Worm (Caenorhabditis elegans): ENCODE data around the gene F28A10.4.

The F28A10.4 gene

DNA sequence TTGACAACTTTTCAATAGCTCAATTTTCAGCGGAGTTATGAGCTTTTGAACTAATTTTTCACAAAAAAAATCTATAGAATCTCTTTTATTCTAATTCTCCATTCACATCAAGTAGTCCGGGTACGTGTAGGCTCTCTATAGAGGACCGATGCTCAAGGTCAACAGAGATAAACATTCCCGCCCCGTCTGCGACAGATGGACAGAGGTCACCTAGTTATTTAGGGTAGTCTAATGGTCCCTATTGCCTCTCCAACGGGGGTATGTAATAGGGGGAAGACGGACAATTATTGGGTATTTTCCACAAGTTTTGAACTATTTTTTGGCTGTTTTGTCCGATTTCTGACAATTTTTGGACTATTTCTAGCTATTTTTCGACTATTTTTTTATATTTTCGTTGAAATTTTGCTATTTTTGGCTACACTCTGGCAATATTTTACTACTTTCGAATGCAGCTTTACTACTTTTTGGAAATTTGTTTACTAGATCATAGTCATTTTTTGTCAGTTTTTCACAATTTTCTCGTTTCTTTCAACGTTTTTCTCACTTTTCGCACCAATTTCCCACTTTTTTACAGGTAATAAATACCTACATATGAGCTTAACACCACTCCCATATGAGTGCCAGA is 24.3 kb downstream of the F28A10.4 start, which contains the start of gene fbxc-51:
Gene fbxc-51 (plus strand): TSS at position 575 of the 625 bp plus-strand sequence.
- no peak for TF ChIP-seq ama-1 (optimal IDR thresholded peaks at IDR 0.05)
- no peak for TF ChIP-seq F13H6.1 (tag; optimal IDR thresholded peaks at IDR 0.05)
- TF ChIP-seq unc-62 (GFP tag; optimal IDR thresholded peaks at IDR 0.05), result no peak
- no peak for TF ChIP-seq ztf-1 (GFP tag; conservative IDR thresholded peaks at IDR 0.05)
- TF ChIP-seq ceh-82 (tag; optimal IDR thresholded peaks at IDR 0.05), result no peak
- TF ChIP-seq mdl-1 (tag; optimal IDR thresholded peaks at IDR 0.05), result no peak
- TF ChIP-seq dmd-4 (tag; optimal IDR thresholded peaks at IDR 0.05), result no peak

DNA sequence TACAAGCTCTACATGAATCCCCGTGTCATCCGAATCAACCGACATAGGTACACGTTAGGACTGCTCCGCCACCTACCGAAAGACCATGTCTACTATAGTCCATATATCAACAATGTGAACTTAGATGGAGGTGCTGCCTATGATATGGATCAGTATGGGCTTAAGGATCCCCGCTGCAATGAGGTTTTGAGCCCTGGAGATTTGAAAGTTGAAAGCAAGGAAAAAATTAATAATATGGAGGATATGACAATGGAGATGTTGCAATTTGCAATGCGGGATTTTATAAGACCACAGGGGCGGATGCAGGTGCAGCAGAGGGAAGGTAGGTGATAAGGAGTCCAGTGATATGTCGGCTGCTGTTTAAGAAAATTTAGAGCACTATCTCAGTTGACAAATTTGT is 25.2 kb downstream of the F28A10.4 start:
- no peak for TF ChIP-seq R02D3.7 (tag; optimal IDR thresholded peaks at IDR 0.05)
- no peak for TF ChIP-seq C34F6.9 (tag; optimal IDR thresholded peaks at IDR 0.05)
- no peak for TF ChIP-seq ceh-82 (tag; optimal IDR thresholded peaks at IDR 0.05)
- no peak for TF ChIP-seq mbf-1 (tag; optimal IDR thresholded peaks at IDR 0.05)
- TF ChIP-seq fos-1 (tag; optimal IDR thresholded peaks at IDR 0.05), result no peak
- no peak for TF ChIP-seq unc-62 (GFP tag; optimal IDR thresholded peaks at IDR 0.05)
- no peak for TF ChIP-seq nhr-6 (tag; optimal IDR thresholded peaks at IDR 0.05)
- no peak for TF ChIP-seq elt-1 (tag; optimal IDR thresholded peaks at IDR 0.05)
- no peak for TF ChIP-seq ztf-4 (tag; optimal IDR thresholded peaks at IDR 0.05)
- TF ChIP-seq ceh-16 (tag; optimal IDR thresholded peaks at IDR 0.05), result no peak
- no peak for TF ChIP-seq lsy-2 (tag; optimal IDR thresholded peaks at IDR 0.05)
- no peak for TF ChIP-seq snpc-4 (tag; optimal IDR thresholded peaks at IDR 0.05)
- TF ChIP-seq ZK546.5 (tag; optimal IDR thresholded peaks at IDR 0.05), result no peak
- no peak for TF ChIP-seq nhr-12 (tag; optimal IDR thresholded peaks at IDR 0.05)
- TF ChIP-seq unc-55 (GFP tag; optimal IDR thresholded peaks at IDR 0.05), result no peak
- TF ChIP-seq skn-1 (tag; optimal IDR thresholded peaks at IDR 0.05), result no peak

DNA sequence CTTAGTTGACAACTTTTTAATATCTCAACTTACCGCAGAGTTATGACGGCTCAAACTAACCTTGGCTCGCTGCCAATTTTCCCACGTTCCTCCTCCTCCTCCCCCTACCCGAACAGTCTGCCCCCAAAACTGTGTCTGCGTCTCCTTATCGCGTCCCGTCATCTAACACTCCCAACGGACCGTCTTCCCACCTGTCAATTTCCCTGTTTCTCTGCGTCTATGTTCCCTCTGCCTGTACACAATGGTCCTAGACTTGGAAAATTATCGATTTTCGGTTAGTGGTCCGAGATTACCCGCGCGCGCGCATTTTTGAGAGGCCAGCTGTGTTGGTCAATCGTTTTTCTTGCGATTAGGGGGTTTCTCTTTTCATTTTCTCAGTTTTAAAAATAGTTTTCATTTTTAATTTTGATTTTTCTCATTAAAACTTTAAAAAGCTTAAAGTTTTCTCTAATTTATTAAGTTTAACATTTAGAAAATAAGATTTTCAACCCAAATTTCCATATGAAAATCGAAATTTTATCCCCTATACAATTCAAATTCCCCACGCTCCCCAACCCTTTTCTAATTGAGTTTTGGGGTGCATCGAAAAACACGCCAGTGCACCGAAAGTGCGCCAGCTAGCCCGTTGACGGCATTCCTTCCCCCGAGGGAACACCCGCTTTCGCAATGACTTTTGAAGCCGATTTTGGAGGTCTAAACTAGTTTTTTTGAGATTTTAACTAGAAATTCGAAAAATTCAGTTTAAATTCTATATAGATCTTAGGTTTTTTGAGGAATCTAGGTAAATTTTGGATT is 29.1 kb downstream of the F28A10.4 start, which contains the start of gene alg-2:
Gene alg-2 (plus strand): TSS at position 220 of the 795 bp plus-strand sequence.
- no peak for TF ChIP-seq Y55F3AM.14 (GFP tag; optimal IDR thresholded peaks at IDR 0.05)
- TF ChIP-seq mab-5 (tag; optimal IDR thresholded peaks at IDR 0.05), result peak; percentile 36
- no peak for TF ChIP-seq unc-62 (GFP tag; optimal IDR thresholded peaks at IDR 0.05)
- no peak for TF ChIP-seq ztf-11 (tag; optimal IDR thresholded peaks at IDR 0.05)
- TF ChIP-seq ztf-4 (tag; optimal IDR thresholded peaks at IDR 0.05), result no peak
- TF ChIP-seq F13H6.1 (tag; optimal IDR thresholded peaks at IDR 0.05), result peak; percentile 26
- no peak for TF ChIP-seq nhr-12 (tag; optimal IDR thresholded peaks at IDR 0.05)
- peak; percentile 31 for TF ChIP-seq zag-1 (tag; optimal IDR thresholded peaks at IDR 0.05)
- peak; percentile 31 for TF ChIP-seq gmeb-1 (tag; optimal IDR thresholded peaks at IDR 0.05)
- TF ChIP-seq lin-39 (tag; optimal IDR thresholded peaks at IDR 0.05), result no peak
- no peak for TF ChIP-seq elt-3 (tag; optimal IDR thresholded peaks at IDR 0.05)
- TF ChIP-seq lsy-2 (tag; optimal IDR thresholded peaks at IDR 0.05), result peak in 1 of 2 experiments; percentile 67
- TF ChIP-seq ztf-1 (GFP tag; conservative IDR thresholded peaks at IDR 0.05), result no peak
- TF ChIP-seq fos-1 (tag; optimal IDR thresholded peaks at IDR 0.05), result peak; percentile 29
- peak; percentile 15 for TF ChIP-seq sem-4 (tag; optimal IDR thresholded peaks at IDR 0.05)
- no peak for TF ChIP-seq ceh-82 (tag; optimal IDR thresholded peaks at IDR 0.05)
- peak; percentile 44 for TF ChIP-seq crh-2 (tag; optimal IDR thresholded peaks at IDR 0.05)
- TF ChIP-seq ama-1 (optimal IDR thresholded peaks at IDR 0.05), result no peak
- TF ChIP-seq elt-1 (tag; optimal IDR thresholded peaks at IDR 0.05), result no peak
- TF ChIP-seq lin-11 (tag; optimal IDR thresholded peaks at IDR 0.05), result no peak
- no peak for TF ChIP-seq ZK546.5 (tag; optimal IDR thresholded peaks at IDR 0.05)
- peak; percentile 23 for TF ChIP-seq nhr-129 (tag; optimal IDR thresholded peaks at IDR 0.05)
- peak; percentile 52 for TF ChIP-seq C34F6.9 (tag; optimal IDR thresholded peaks at IDR 0.05)
- no peak for TF ChIP-seq nhr-77 (tag; optimal IDR thresholded peaks at IDR 0.05)
- no peak for TF ChIP-seq ceh-16 (tag; optimal IDR thresholded peaks at IDR 0.05)
- TF ChIP-seq sma-3 (GFP tag; optimal IDR thresholded peaks at IDR 0.05), result no peak
- TF ChIP-seq nhr-25 (tag; optimal IDR thresholded peaks at IDR 0.05), result no peak
- TF ChIP-seq peb-1 (tag; optimal IDR thresholded peaks at IDR 0.05), result no peak
- TF ChIP-seq snpc-4 (tag; optimal IDR thresholded peaks at IDR 0.05), result no peak
- TF ChIP-seq nhr-237 (tag; optimal IDR thresholded peaks at IDR 0.05), result no peak
- TF ChIP-seq lin-13 (GFP tag; optimal IDR thresholded peaks at IDR 0.05), result peak; percentile 31
- no peak for TF ChIP-seq nhr-10 (tag; optimal IDR thresholded peaks at IDR 0.05)
- no peak for TF ChIP-seq nhr-6 (tag; optimal IDR thresholded peaks at IDR 0.05)
- TF ChIP-seq mbf-1 (tag; optimal IDR thresholded peaks at IDR 0.05), result no peak
- no peak for TF ChIP-seq egl-27 (tag; optimal IDR thresholded peaks at IDR 0.05)
- TF ChIP-seq nhr-21 (tag; optimal IDR thresholded peaks at IDR 0.05), result no peak
- no peak for TF ChIP-seq dmd-4 (tag; optimal IDR thresholded peaks at IDR 0.05)
- no peak for TF ChIP-seq aly-2 (tag; optimal IDR thresholded peaks at IDR 0.05)
- TF ChIP-seq nhr-11 (tag; optimal IDR thresholded peaks at IDR 0.05), result no peak
- no peak for TF ChIP-seq R02D3.7 (tag; optimal IDR thresholded peaks at IDR 0.05)
- TF ChIP-seq skn-1 (tag; optimal IDR thresholded peaks at IDR 0.05), result no peak
- peak; percentile 6 for TF ChIP-seq sma-9 (GFP tag; optimal IDR thresholded peaks at IDR 0.05)
- no peak for TF ChIP-seq sma-9 (tag; optimal IDR thresholded peaks at IDR 0.05)
- TF ChIP-seq alr-1 (tag; optimal IDR thresholded peaks at IDR 0.05), result no peak

Data from whole organism, L2 larva.